Fruit fly (Drosophila melanogaster) S2 (cell line): ENCODE results near the gene CG9132.

ENCODE experiments used
- CG8478 ChIP-seq: fragments of >200 bp; optimal IDR thresholded peaks from 2 replicates; lab custom pipeline; 2018
- CTCF ChIP-seq, 2 experiments: fragments of >200 bp; optimal IDR thresholded peaks; 2 replicates each; lab custom pipeline; 2018

CG9132 gene

dm6 chrX:16793129-16793748 is 7.3 kb downstream of the CG9132 start:
- TF ChIP-seq CTCF (optimal IDR thresholded peaks at IDR 0.05; lab: Kevin White, UChicago): no peak
- TF ChIP-seq CG8478: no peak

DNA sequence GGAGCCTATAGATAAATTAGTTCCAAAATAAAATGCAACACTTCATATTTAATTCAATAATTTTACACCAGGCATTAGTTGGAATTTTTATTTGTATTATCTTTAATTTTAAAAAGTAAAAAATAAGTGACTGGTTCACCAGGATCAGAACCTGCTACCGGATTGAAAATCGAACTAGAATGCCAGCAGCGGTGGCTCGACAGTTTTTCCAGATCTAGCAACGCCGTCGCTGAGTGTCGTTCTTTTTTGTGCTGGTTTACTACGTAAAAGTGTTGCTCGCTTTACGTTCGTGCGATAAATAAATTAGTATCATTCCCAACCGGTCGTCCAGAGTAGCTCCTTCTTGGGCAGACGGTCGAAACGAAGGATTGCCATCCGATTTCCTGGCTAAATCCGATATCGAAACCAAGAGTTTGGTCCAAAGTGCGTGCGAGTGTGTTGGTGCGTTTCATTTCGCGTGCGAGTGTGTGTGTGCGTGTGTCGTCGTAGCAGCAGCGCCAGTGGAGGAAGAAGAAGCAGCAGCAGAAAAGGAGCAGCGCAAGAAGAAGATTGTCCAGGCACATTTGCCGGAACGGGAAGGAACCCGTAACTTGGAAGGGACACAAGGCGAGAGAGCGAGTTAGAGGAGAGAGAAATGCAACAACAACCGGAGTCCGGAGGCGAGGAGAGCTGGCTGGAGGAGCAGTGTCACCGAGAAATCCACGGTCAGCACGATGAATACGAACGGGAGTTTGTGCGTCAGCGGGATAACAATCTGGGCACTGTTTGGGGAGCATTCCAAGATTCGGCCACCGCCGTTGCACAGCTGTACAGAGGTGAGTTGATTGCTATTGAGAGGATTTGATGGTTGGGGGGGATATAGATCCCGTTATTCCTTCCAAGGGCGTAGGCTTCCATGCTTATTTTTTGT is 8.3 kb downstream of the CG9132 start, which contains the start of gene CG4768:
Gene CG4768 (plus strand): TSS at position 200 of the 910 bp plus-strand sequence.
- no peak for TF ChIP-seq CG8478
- no peak for TF ChIP-seq CTCF (optimal IDR thresholded peaks at IDR 0.05; lab: Kevin White, UChicago)

DNA sequence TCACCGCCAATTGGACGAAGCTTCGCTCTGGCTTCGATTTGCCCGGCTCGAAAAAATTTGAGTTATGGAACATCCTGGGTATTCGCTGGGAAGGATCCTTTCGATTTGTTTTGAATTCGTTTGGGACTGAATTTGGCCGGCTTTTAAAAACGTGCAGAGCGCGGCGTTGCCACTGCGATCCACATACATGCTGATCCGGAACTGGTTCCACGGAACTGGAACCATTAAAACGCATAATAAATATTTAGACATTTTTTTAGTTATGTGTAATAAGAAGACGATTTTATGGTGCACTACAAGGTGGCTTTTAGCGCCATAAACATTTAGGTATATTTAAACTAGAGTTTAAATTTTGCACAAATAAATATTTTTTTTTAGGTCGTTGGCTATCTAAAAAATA is 9.5 kb downstream of the CG9132 start, which contains the start of gene Rrp45:
Gene Rrp45 (minus strand): TSS at position 209 of the 400 bp plus-strand sequence.
- TF ChIP-seq CG8478 (no peak), CTCF (optimal IDR thresholded peaks at IDR 0.05; lab: Kevin White, UChicago) (no peak)

DNA sequence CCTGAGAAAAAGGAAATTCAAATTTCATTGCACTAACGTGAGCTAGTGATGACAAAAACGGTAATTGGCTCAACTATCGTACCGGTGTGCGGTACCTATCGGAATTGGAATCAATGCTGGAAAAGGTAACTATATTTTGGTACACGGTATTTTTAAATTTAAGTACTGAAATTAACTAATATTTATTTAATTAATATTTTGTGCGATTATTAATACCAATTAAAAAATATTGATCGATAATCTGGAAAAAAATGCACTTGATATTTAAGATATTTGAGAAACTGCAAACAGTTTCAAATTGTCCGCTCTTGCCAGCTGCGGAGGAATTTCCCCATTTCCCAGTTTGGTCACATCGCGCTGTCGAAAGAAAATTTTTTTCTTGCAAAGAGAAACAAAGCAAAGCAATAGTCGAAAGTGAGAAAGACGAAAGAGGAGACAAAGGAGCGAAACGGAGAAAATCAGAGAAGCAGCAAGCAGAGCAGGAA is 13.1 kb downstream of the CG9132 start:
- TF ChIP-seq CG8478 (no peak), CTCF (optimal IDR thresholded peaks at IDR 0.05; lab: Kevin White, UChicago) (no peak)

- no peak for TF ChIP-seq CTCF (optimal IDR thresholded peaks at IDR 0.05; lab: Kevin White, UChicago)
- no peak for TF ChIP-seq CG8478
Observed at dm6 chrX:16786860-16787415, 13.6 kb downstream of the CG9132 start, which contains the start of the genes CG9609 and Sap30. Gene CG9609, minus strand, starts transcription at chrX:16787008. Gene Sap30, plus strand, starts transcription at chrX:16787283.

dm6 chrX:16783743-16784142 is 16.8 kb downstream of the CG9132 start, which contains the start of gene mRpL22:
Gene mRpL22, plus strand, starts transcription at chrX:16783933.
- TF ChIP-seq CTCF (optimal IDR thresholded peaks at IDR 0.05; lab: Kevin White, UChicago) (peak in 1 of 2 experiments; percentile 31), CG8478 (no peak)

DNA sequence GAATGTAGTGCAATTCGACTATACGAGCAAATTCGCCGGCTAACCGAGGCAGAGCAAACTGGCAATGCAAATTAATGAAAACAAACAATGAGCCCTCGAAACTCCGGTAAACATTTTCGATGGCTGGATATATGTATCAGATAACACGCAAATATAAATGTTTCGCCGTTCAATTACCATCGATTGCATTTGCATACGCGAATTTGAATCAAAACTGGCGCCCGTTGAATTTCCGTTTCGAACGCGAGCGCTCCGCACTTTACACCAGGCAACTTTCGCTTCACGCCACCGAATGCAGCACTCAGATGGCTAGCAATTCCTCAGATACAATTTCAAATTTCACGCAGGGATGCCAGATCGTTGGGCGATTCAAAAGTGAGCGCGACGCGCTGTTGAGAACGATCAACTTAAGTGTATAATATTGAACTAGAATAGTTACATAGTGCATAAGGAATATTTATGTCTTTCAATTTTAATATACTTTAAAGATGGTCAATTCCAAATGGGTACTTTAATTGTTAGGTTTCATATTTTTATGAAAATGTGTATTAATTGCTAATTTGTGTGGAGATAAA is 17.3 kb downstream of the CG9132 start, which contains the start of gene if:
Gene if (minus strand): TSS at position 294 of the 575 bp plus-strand sequence.
- TF ChIP-seq CTCF (optimal IDR thresholded peaks at IDR 0.05; lab: Kevin White, UChicago) (no peak), CG8478 (no peak)

dm6 chrX:16782175-16782916 is 18.2 kb downstream of the CG9132 start:
- TF ChIP-seq CTCF (optimal IDR thresholded peaks at IDR 0.05; lab: Kevin White, UChicago) (no peak), CG8478 (no peak)

dm6 chrX:16781055-16781454 is 19.5 kb downstream of the CG9132 start:
- no peak for TF ChIP-seq CG8478
- no peak for TF ChIP-seq CTCF (optimal IDR thresholded peaks at IDR 0.05; lab: Kevin White, UChicago)

- TF ChIP-seq CG8478: no peak
- TF ChIP-seq CTCF (optimal IDR thresholded peaks at IDR 0.05; lab: Kevin White, UChicago): no peak
Observed at dm6 chrX:16780244-16780643, 20.3 kb downstream of the CG9132 start.

DNA sequence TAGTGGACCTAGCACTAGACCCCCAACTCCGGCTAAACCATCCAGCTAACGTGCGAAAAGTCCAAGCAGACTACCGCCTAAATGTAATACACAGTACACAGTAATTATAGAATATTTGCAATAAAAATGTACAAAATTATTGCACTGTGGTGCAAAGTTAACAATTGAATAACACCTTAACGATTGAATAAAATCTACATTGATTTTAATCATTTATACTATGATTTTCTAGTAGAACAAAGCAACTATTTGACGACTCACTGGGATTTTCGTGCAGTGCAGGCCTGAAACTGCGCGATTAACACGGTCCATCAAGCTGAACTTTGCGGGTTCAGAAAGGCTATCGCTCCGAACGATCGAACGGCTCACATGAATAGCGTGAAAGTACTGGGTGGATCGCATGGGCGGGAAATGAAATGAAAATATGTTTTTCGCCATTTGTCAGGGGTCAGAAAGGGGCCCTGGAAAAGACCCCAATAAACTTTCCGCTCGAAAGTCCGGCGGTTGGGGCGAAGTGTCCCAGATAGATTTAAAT is 22.3 kb downstream of the CG9132 start:
- TF ChIP-seq CG8478 (no peak), CTCF (optimal IDR thresholded peaks at IDR 0.05; lab: Kevin White, UChicago) (no peak)

dm6 chrX:16775083-16775482 is 25.4 kb downstream of the CG9132 start:
- no peak for TF ChIP-seq CTCF (optimal IDR thresholded peaks at IDR 0.05; lab: Kevin White, UChicago)
- TF ChIP-seq CG8478: no peak

DNA sequence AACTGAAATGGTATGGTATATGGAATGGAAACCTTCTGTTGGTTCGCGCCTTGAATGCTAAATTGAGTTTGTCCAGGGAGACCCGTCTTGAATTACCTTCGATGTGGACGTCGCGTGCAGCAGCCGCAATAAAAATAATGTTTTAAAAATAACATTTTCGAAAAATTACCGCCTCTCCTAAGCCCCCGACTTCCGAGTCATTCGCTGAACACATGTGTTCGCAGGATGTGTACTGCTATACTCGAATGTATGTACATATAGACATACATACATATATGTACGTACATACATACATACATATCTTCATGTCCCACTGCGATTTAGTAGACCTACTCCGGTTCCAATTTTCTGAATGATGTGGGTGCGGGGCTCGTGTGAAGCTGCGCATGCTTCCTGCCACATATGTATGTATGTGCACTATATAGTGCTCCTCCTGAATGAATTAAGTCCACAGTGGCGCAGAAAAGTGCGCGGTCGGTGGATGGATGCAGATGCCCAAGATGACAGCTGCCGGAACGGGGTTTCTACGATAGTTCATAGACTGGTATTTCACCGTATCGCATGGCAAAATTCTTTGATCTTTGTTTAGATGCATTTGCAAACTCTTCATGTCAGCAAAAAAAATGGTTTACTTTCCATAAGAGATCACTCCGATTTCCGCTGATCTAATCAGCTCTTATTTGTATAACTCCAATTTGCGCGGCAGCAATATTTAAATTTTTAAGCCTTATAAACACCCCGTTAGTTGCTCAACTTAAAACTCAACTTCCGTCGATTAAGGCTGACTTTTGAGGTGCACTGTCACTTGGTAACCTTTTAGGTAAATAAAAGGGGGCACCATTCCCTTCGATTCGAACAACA is 26.1 kb downstream of the CG9132 start:
- TF ChIP-seq CTCF (optimal IDR thresholded peaks at IDR 0.05; lab: Kevin White, UChicago) (no peak), CG8478 (no peak)
